Worm (Caenorhabditis elegans) whole organism, late embryonic: ENCODE measurements around the gene mltn-7.

Experiments
- C08G9.2 ChIP-seq: sonication (generic microtip); optimal IDR thresholded peaks from 2 replicates; lab custom pipeline; 2016; ENCODE audit warnings: mild to moderate bottlenecking, missing genetic modification characterization, moderate library complexity, missing compliant biosample characterization
- K02D7.2 ChIP-seq: sonication (generic microtip); optimal IDR thresholded peaks from 2 replicates; lab custom pipeline; 2017; ENCODE audit warnings: mild to moderate bottlenecking, missing genetic modification characterization, missing compliant biosample characterization
- Y22D7AL.16 ChIP-seq: sonication (generic microtip); optimal IDR thresholded peaks from 2 replicates; lab custom pipeline; 2016; ENCODE audit warnings: missing genetic modification characterization, missing compliant biosample characterization
- ahr-1 ChIP-seq: sonication (generic microtip); optimal IDR thresholded peaks from 2 replicates; lab custom pipeline; 2016; ENCODE audit warnings: missing genetic modification characterization, missing compliant biosample characterization
- ama-1 ChIP-seq: fragments of 150-350 bp; optimal IDR thresholded peaks from 2 replicates; lab custom pipeline; 2014
- ceh-14 ChIP-seq: sonication (generic microtip); optimal IDR thresholded peaks from 2 replicates; lab custom pipeline; 2016; ENCODE audit warnings: missing genotype, missing genetic modification characterization, missing compliant biosample characterization
- ceh-2 ChIP-seq: sonication (generic microtip); optimal IDR thresholded peaks from 2 replicates; lab custom pipeline; 2016; ENCODE audit warnings: missing genotype, missing genetic modification characterization, missing compliant biosample characterization
- ceh-30 ChIP-seq: fragments of 150-350 bp; optimal IDR thresholded peaks from 2 replicates; lab custom pipeline; 2014; ENCODE audit warnings: missing biosample characterization, missing genetic modification characterization
- ceh-31 ChIP-seq: sonication (generic microtip); optimal IDR thresholded peaks from 2 replicates; lab custom pipeline; 2016; ENCODE audit warnings: missing genetic modification characterization, missing compliant biosample characterization
- ceh-34 ChIP-seq: sonication (generic microtip); optimal IDR thresholded peaks from 2 replicates; lab custom pipeline; 2016; ENCODE audit warnings: mild to moderate bottlenecking, missing genetic modification characterization, missing compliant biosample characterization
- ceh-45 ChIP-seq: fragments of 200-800 bp; sonication (Bioruptor generic); IDR thresholded peaks from 2 replicates; pipeline ENCODE4 v1.3.6; 2022; ENCODE audit warnings: missing genetic modification reagents, missing genetic modification characterization, missing compliant biosample characterization
- ceh-6 ChIP-seq: fragments of 200-800 bp; sonication (Bioruptor generic); optimal IDR thresholded peaks from 2 replicates; lab custom pipeline; 2018; ENCODE audit warnings: mild to moderate bottlenecking, missing genetic modification characterization, missing compliant biosample characterization
- ceh-9 ChIP-seq: sonication (generic microtip); optimal IDR thresholded peaks from 2 replicates; lab custom pipeline; 2016; ENCODE audit warnings: mild to moderate bottlenecking, missing genetic modification characterization, inconsistent platforms, missing compliant biosample characterization
- dmd-4 ChIP-seq: sonication (generic microtip); optimal IDR thresholded peaks from 2 replicates; lab custom pipeline; 2016; ENCODE audit warnings: borderline replicate concordance, missing genetic modification characterization, missing compliant biosample characterization
- dve-1 ChIP-seq: sonication (generic microtip); optimal IDR thresholded peaks from 2 replicates; lab custom pipeline; 2017; ENCODE audit warnings: antibody characterized with exemption, mild to moderate bottlenecking, missing genetic modification characterization, missing compliant biosample characterization
- elt-2 ChIP-seq: sonication (generic microtip); optimal IDR thresholded peaks from 2 replicates; lab custom pipeline; 2016; ENCODE audit warnings: missing genetic modification reagents, missing genetic modification characterization, missing compliant biosample characterization
- ets-4 ChIP-seq: sonication (generic microtip); optimal IDR thresholded peaks from 2 replicates; lab custom pipeline; 2016; ENCODE audit warnings: missing genetic modification characterization, missing compliant biosample characterization
- eyg-1 ChIP-seq: sonication (generic microtip); optimal IDR thresholded peaks from 2 replicates; lab custom pipeline; 2016; ENCODE audit warnings: missing genotype, missing genetic modification characterization, missing compliant biosample characterization
- fkh-10 ChIP-seq: fragments of 150-350 bp; optimal IDR thresholded peaks from 2 replicates; lab custom pipeline; 2014; ENCODE audit warnings: missing biosample characterization, missing genetic modification reagents, missing genetic modification characterization
- fkh-6 ChIP-seq: sonication (generic microtip); optimal IDR thresholded peaks from 2 replicates; lab custom pipeline; 2016; ENCODE audit warnings: missing genetic modification characterization, missing compliant biosample characterization
- hlh-13 ChIP-seq: fragments of 200-800 bp; sonication (Bioruptor generic); optimal IDR thresholded peaks from 2 replicates; lab custom pipeline; 2018; ENCODE audit warnings: mild to moderate bottlenecking, missing genetic modification characterization, missing compliant biosample characterization
- hlh-15 ChIP-seq: sonication (generic microtip); optimal IDR thresholded peaks from 2 replicates; lab custom pipeline; 2016; ENCODE audit warnings: missing genetic modification characterization, missing compliant biosample characterization
- hlh-30 ChIP-seq: sonication (generic microtip); optimal IDR thresholded peaks from 2 replicates; lab custom pipeline; 2017; ENCODE audit warnings: antibody characterized with exemption, missing genetic modification characterization, missing compliant biosample characterization; ENCODE audit not compliant: insufficient read depth
- hlh-6 ChIP-seq: sonication (generic microtip); optimal IDR thresholded peaks from 2 replicates; lab custom pipeline; 2016; ENCODE audit warnings: missing genotype, missing genetic modification characterization, missing compliant biosample characterization
- hlh-8 ChIP-seq: sonication (generic microtip); optimal IDR thresholded peaks from 2 replicates; lab custom pipeline; 2016; ENCODE audit warnings: missing genotype, missing genetic modification characterization, missing compliant biosample characterization
- lim-6 ChIP-seq: sonication (generic microtip); optimal IDR thresholded peaks from 2 replicates; lab custom pipeline; 2016; ENCODE audit warnings: missing genetic modification characterization, missing compliant biosample characterization
- madf-2 ChIP-seq: sonication (generic microtip); optimal IDR thresholded peaks from 2 replicates; lab custom pipeline; 2017; ENCODE audit warnings: missing genetic modification characterization, missing compliant biosample characterization
- nhr-11 ChIP-seq: fragments of 150-350 bp; optimal IDR thresholded peaks from 2 replicates; lab custom pipeline; 2014; ENCODE audit warnings: missing biosample characterization, missing genetic modification characterization
- pag-3 ChIP-seq: sonication (generic microtip); optimal IDR thresholded peaks from 2 replicates; lab custom pipeline; 2016; ENCODE audit warnings: missing compliant biosample characterization, missing genetic modification characterization, borderline replicate concordance
- pha-2 ChIP-seq: sonication (generic microtip); optimal IDR thresholded peaks from 2 replicates; lab custom pipeline; 2017; ENCODE audit warnings: mild to moderate bottlenecking, missing genetic modification characterization, missing compliant biosample characterization
- pha-4 ChIP-seq: fragments of 150-350 bp; optimal IDR thresholded peaks from 2 replicates; lab custom pipeline; 2018; ENCODE audit warnings: missing biosample characterization, missing genetic modification reagents, missing genetic modification characterization
- pqm-1 ChIP-seq: sonication (generic microtip); optimal IDR thresholded peaks from 2 replicates; lab custom pipeline; 2016; ENCODE audit warnings: missing genetic modification characterization, missing compliant biosample characterization
- pros-1 ChIP-seq: fragments of 150-350 bp; optimal IDR thresholded peaks from 2 replicates; lab custom pipeline; 2014; ENCODE audit warnings: missing biosample characterization, missing genetic modification reagents, missing genetic modification characterization
- ref-2 ChIP-seq: sonication (generic microtip); optimal IDR thresholded peaks from 2 replicates; lab custom pipeline; 2016; ENCODE audit warnings: missing genetic modification characterization, missing compliant biosample characterization
- tbx-2 ChIP-seq: sonication (generic microtip); optimal IDR thresholded peaks from 2 replicates; lab custom pipeline; 2016; ENCODE audit warnings: missing genetic modification characterization, missing compliant biosample characterization
- tbx-7 ChIP-seq: sonication (generic microtip); optimal IDR thresholded peaks from 2 replicates; lab custom pipeline; 2016; ENCODE audit warnings: missing genotype, missing genetic modification characterization, missing compliant biosample characterization
- ttx-3 ChIP-seq: sonication (generic microtip); optimal IDR thresholded peaks from 2 replicates; lab custom pipeline; 2016; ENCODE audit warnings: missing genetic modification reagents, missing genetic modification characterization, missing compliant biosample characterization
- unc-42 ChIP-seq: sonication (generic microtip); optimal IDR thresholded peaks from 2 replicates; lab custom pipeline; 2016; ENCODE audit warnings: missing genotype, missing genetic modification characterization, missing compliant biosample characterization
- unc-86 ChIP-seq: sonication (generic microtip); optimal IDR thresholded peaks from 2 replicates; lab custom pipeline; 2016; ENCODE audit warnings: missing genetic modification characterization, missing compliant biosample characterization
- zip-5 ChIP-seq: sonication (generic microtip); optimal IDR thresholded peaks from 2 replicates; lab custom pipeline; 2016; ENCODE audit warnings: missing genetic modification characterization, missing compliant biosample characterization

The mltn-7 gene

DNA sequence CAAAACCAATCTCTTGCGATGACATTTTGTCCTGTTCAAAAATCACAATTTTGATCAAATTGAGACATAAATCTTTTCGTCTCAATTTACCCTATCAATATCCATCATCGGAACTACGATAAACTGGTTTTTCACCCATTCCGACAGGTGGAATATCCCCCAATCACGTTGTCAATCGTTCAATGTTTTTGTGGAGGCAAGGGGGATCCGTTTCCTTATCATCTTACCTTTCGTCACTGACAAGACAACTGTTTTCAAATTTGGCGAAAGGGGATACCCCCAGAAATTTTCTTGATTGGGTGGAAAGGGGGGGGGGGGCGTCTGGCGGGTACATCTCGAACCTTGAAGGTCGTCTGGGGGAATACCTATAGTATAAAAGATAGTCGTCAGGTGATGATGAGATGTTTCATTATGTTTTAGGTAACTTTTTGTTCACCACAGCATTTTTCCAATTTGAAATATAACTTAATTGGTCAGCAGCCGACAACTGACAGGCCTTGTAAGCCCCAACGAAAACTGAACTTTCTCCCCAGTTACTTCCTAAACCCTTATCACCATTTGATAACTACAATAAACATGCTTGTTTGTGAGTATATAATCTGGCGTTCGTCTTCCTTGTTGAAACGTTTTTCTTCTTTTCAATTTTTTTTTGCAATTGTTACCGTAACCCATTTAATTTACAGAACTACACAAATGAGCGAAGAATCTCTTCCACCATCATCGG is 11.3 kb downstream of the mltn-7 start, which contains the start of gene ZK6.8:
Gene ZK6.8 (plus strand): TSS at position 682 of the 724 bp plus-strand sequence.
- no peak for TF ChIP-seq tbx-7 (tag; lab: Kevin White, UChicago)
- no peak for TF ChIP-seq ceh-2 (tag; lab: Kevin White, UChicago)
- no peak for TF ChIP-seq Y22D7AL.16 (tag; lab: Kevin White, UChicago)
- TF ChIP-seq lim-6 (tag; lab: Kevin White, UChicago) = no peak
- no peak for TF ChIP-seq hlh-13 (GFP tag; lab: Kevin White, UChicago)
- no peak for TF ChIP-seq ref-2 (tag; lab: Kevin White, UChicago)
- TF ChIP-seq zip-5 (tag; lab: Kevin White, UChicago) = no peak
- no peak for TF ChIP-seq eyg-1 (tag; lab: Kevin White, UChicago)
- TF ChIP-seq ahr-1 = no peak
- no peak for TF ChIP-seq fkh-6
- TF ChIP-seq madf-2 (tag; lab: Kevin White, UChicago) = no peak
- no peak for TF ChIP-seq pha-4 (tag; lab: Kevin White, UChicago)
- TF ChIP-seq pag-3 = no peak
- no peak for TF ChIP-seq unc-86 (tag; lab: Kevin White, UChicago)
- no peak for TF ChIP-seq C08G9.2
- TF ChIP-seq tbx-2 = no peak

DNA sequence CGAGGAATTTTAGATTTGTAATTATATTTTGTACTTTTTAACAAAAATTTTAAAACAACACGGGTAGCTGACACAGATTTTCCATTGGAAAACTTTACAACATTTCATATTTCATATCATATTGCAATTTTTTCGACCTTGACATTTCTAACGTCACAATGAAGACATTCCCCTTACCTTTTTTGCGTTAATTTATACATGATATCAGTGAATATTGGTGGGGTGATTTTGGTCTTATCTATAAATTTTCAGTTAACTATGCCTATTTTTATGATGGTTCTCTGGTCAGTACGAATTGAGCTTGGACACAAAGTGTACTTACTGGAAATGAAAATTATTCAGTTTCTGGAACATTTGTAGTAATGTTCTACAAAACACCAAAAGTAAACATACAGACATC is 14.4 kb downstream of the mltn-7 start:
- TF ChIP-seq C08G9.2 = no peak
- no peak for TF ChIP-seq ttx-3 (tag; lab: Kevin White, UChicago)
- no peak for TF ChIP-seq unc-86 (tag; lab: Kevin White, UChicago)
- TF ChIP-seq hlh-13 (GFP tag; lab: Kevin White, UChicago) = no peak
- TF ChIP-seq ceh-30 (tag; lab: Kevin White, UChicago) = no peak
- TF ChIP-seq ceh-6 (GFP tag; lab: Kevin White, UChicago) = no peak
- TF ChIP-seq hlh-30 (tag; lab: Kevin White, UChicago) = no peak
- no peak for TF ChIP-seq ets-4 (tag; lab: Kevin White, UChicago)
- TF ChIP-seq ama-1 = no peak
- TF ChIP-seq pros-1 = no peak
- TF ChIP-seq nhr-11 (tag; lab: Kevin White, UChicago) = no peak

DNA sequence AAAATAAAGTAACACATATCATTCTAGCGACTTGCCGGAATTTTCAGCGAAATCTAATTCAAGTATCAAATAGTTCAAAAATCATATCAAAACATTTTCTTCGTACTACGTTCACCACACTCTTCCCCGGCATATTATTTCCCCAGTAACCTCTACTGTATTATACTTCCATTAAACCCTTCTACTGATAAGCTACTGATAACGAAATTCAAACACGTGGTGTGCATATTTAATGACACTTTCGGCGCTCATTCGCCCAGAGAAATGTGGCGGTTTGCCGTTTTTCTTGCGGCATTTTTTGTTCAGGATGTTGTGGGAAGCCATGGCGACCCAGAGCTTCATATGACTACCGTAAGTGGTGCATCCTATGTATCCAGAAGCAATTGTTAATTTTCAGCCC is 15.4 kb downstream of the mltn-7 start, which contains the start of gene lipl-5:
Gene lipl-5 (plus strand): TSS at position 259 of the 400 bp plus-strand sequence.
- TF ChIP-seq elt-2 (tag; lab: Kevin White, UChicago) (peak; percentile 59), ceh-34 (tag; lab: Kevin White, UChicago) (no peak)

DNA sequence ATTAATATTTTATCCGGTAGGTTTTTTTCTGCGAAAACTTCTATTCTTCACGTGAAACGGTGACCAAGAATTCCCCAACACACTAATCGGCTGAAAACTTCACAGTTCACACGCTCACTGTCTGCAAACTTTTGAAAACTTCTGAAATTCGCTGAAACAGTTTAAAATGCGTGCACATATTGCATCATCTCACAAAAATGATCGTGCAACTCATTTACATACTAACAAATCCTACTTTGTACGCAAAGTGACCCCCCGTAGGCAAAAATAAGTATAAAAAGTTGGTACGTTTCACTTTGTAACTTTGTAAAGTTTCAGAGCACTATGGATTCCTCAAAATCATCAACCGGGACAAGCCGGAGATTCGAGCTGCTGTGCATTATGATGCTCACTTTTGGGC is 18.3 kb downstream of the mltn-7 start, which contains the start of gene ZK6.6:
Gene ZK6.6 (plus strand): TSS at position 301 of the 400 bp plus-strand sequence.
- no peak for TF ChIP-seq ahr-1
- TF ChIP-seq hlh-6 (tag; lab: Kevin White, UChicago) = no peak
- TF ChIP-seq pqm-1 (tag; lab: Kevin White, UChicago) = no peak
- no peak for TF ChIP-seq ceh-31 (tag; lab: Kevin White, UChicago)
- no peak for TF ChIP-seq dve-1
- no peak for TF ChIP-seq fkh-10 (GFP tag; lab: Kevin White, UChicago)
- no peak for TF ChIP-seq fkh-6
- TF ChIP-seq hlh-8 (tag; lab: Kevin White, UChicago) = no peak
- no peak for TF ChIP-seq pha-2 (tag; lab: Kevin White, UChicago)
- no peak for TF ChIP-seq unc-86 (tag; lab: Kevin White, UChicago)

DNA sequence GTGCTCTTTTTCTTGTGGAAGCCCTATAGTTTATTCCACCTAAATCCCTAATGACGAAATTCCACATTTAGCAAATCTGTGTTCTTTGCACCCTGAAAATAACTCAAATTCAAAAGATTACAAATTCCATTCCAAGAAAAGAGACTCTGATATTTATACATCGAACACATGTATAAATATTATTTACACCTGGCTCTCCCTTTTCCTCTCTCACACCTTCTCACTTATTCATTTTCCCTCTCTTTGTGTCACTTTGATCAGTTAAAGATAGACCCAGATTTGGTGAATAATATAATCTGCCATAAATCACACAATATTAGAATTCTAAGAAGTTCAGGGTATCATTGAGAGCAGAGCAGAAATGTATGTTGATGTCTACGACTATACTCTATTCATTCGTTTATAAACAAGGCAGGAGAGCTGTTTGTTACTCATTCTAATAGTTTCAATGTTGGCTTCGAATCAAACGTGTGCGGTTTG is 22.1 kb downstream of the mltn-7 start, which contains the start of gene nhr-254:
Gene nhr-254 (plus strand): TSS at position 430 of the 480 bp plus-strand sequence.
- TF ChIP-seq ceh-14 (tag; lab: Kevin White, UChicago) (no peak), ceh-9 (tag; lab: Kevin White, UChicago) (no peak), hlh-15 (tag; lab: Kevin White, UChicago) (no peak), pqm-1 (tag; lab: Kevin White, UChicago) (no peak), ceh-45 (GFP tag; lab: Robert Waterston, UW) (no peak), dmd-4 (no peak), hlh-13 (GFP tag; lab: Kevin White, UChicago) (no peak), unc-42 (tag; lab: Kevin White, UChicago) (no peak), ceh-31 (tag; lab: Kevin White, UChicago) (no peak), ref-2 (tag; lab: Kevin White, UChicago) (no peak), K02D7.2 (tag; lab: Kevin White, UChicago) (no peak)
